Worm (Caenorhabditis elegans): Measurements from ENCODE around the gene F22F1.2.
"Not testable (repeated sequence)": the region's sequence is repeated elsewhere in the genome, so short reads cannot be mapped to it uniquely, and the experiment has no call there.

Gene F22F1.2

ce11 chrX:8181590-8182311 lies 31.2 kb upstream of the F22F1.2 start, which contains the start of gene C17H11.4:
TSS of gene C17H11.4 (minus strand) at chrX:8181640.
- TF ChIP-seq ZK546.5 (tag; optimal IDR thresholded peaks at IDR 0.05); nfya-1 (tag; optimal IDR thresholded peaks at IDR 0.05; ENCODE audit: insufficient read depth); sea-2 (GFP tag; optimal IDR thresholded peaks at IDR 0.05): not testable (repeated sequence)

- TF ChIP-seq fos-1 (tag; optimal IDR thresholded peaks at IDR 0.05) (no peak), nhr-23 (tag; optimal IDR thresholded peaks at IDR 0.05) (no peak), nhr-11 (tag; optimal IDR thresholded peaks at IDR 0.05) (no peak), nhr-77 (tag; optimal IDR thresholded peaks at IDR 0.05) (no peak), lsy-12 (tag; optimal IDR thresholded peaks at IDR 0.05) (no peak), nhr-28 (tag; optimal IDR thresholded peaks at IDR 0.05) (no peak), ceh-82 (tag; optimal IDR thresholded peaks at IDR 0.05) (no peak), hmg-11 (tag; optimal IDR thresholded peaks at IDR 0.05) (no peak), ceh-9 (tag; optimal IDR thresholded peaks at IDR 0.05) (no peak), aly-2 (tag; optimal IDR thresholded peaks at IDR 0.05) (no peak), ztf-11 (tag; optimal IDR thresholded peaks at IDR 0.05) (no peak), skn-1 (tag; optimal IDR thresholded peaks at IDR 0.05) (no peak), eor-1 (tag; optimal IDR thresholded peaks at IDR 0.05) (no peak), nhr-67 (tag; optimal IDR thresholded peaks at IDR 0.05) (no peak), lin-15B (tag; optimal IDR thresholded peaks at IDR 0.05) (no peak), nhr-25 (tag; optimal IDR thresholded peaks at IDR 0.05) (no peak), nhr-76 (tag; optimal IDR thresholded peaks at IDR 0.05) (no peak)
Observed at ce11 chrX:8173610-8174009, 23.1 kb upstream of the F22F1.2 start, which contains the start of gene C17H11.1. TSS of gene C17H11.1 (plus strand) at chrX:8173910.

ce11 chrX:8169534-8169933 lies 19.0 kb upstream of the F22F1.2 start, which contains the start of gene C17H11.2:
TSS of gene C17H11.2 (plus strand) at chrX:8169930.
- TF ChIP-seq R02D3.7 (tag; optimal IDR thresholded peaks at IDR 0.05) (no peak), fkh-2 (tag; optimal IDR thresholded peaks at IDR 0.05) (no peak), zag-1 (tag; optimal IDR thresholded peaks at IDR 0.05) (no peak), hmg-11 (tag; optimal IDR thresholded peaks at IDR 0.05) (peak; percentile 39), nhr-23 (tag; optimal IDR thresholded peaks at IDR 0.05) (peak; percentile 41), snpc-4 (tag; optimal IDR thresholded peaks at IDR 0.05) (no peak), nhr-77 (tag; optimal IDR thresholded peaks at IDR 0.05) (no peak), ztf-4 (tag; optimal IDR thresholded peaks at IDR 0.05) (no peak), elt-2 (tag; optimal IDR thresholded peaks at IDR 0.05) (peak; percentile 33), nhr-76 (tag; optimal IDR thresholded peaks at IDR 0.05) (no peak), pha-4 (tag; optimal IDR thresholded peaks at IDR 0.05) (peak; percentile 43)

- TF ChIP-seq egl-27 (tag; optimal IDR thresholded peaks at IDR 0.05), result no peak
- no peak for TF ChIP-seq ztf-11 (tag; optimal IDR thresholded peaks at IDR 0.05)
- no peak for TF ChIP-seq pha-4 (tag; optimal IDR thresholded peaks at IDR 0.05)
- no peak for TF ChIP-seq fos-1 (tag; optimal IDR thresholded peaks at IDR 0.05)
- peak; percentile 11 for TF ChIP-seq ceh-28 (tag; optimal IDR thresholded peaks at IDR 0.05)
- no peak for TF ChIP-seq ztf-4 (tag; optimal IDR thresholded peaks at IDR 0.05)
- no peak for TF ChIP-seq nhr-43 (tag; optimal IDR thresholded peaks at IDR 0.05; ENCODE audit: poor library complexity, severe bottlenecking)
- peak; percentile 7 for TF ChIP-seq snpc-4 (tag; optimal IDR thresholded peaks at IDR 0.05)
- TF ChIP-seq egl-5 (tag; optimal IDR thresholded peaks at IDR 0.05), result no peak
- TF ChIP-seq daf-12 (tag; optimal IDR thresholded peaks at IDR 0.05), result no peak
- TF ChIP-seq unc-62 (GFP tag; optimal IDR thresholded peaks at IDR 0.05), result no peak
- no peak for TF ChIP-seq ama-1 (optimal IDR thresholded peaks at IDR 0.05)
- TF ChIP-seq elt-2 (tag; optimal IDR thresholded peaks at IDR 0.05), result no peak
- no peak for TF ChIP-seq lsy-12 (tag; optimal IDR thresholded peaks at IDR 0.05)
- no peak for TF ChIP-seq mml-1 (tag; optimal IDR thresholded peaks at IDR 0.05)
- TF ChIP-seq nfya-1 (tag; optimal IDR thresholded peaks at IDR 0.05; ENCODE audit: insufficient read depth), result peak; percentile 64
- TF ChIP-seq tbx-2 (tag; optimal IDR thresholded peaks at IDR 0.05), result no peak
- TF ChIP-seq lin-39 (tag; optimal IDR thresholded peaks at IDR 0.05), result peak; percentile 85
- no peak for TF ChIP-seq elt-3 (tag; optimal IDR thresholded peaks at IDR 0.05)
- no peak for TF ChIP-seq fkh-2 (tag; optimal IDR thresholded peaks at IDR 0.05)
- TF ChIP-seq zag-1 (tag; optimal IDR thresholded peaks at IDR 0.05), result no peak
- TF ChIP-seq nhr-23 (tag; optimal IDR thresholded peaks at IDR 0.05), result no peak
- no peak for TF ChIP-seq nhr-237 (tag; optimal IDR thresholded peaks at IDR 0.05)
- peak; percentile 82 for TF ChIP-seq fkh-10 (GFP tag; optimal IDR thresholded peaks at IDR 0.05)
- peak; percentile 61 for TF ChIP-seq hmg-11 (tag; optimal IDR thresholded peaks at IDR 0.05)
- TF ChIP-seq skn-1 (tag; optimal IDR thresholded peaks at IDR 0.05), result peak; percentile 28
- TF ChIP-seq nhr-11 (tag; optimal IDR thresholded peaks at IDR 0.05), result no peak
- peak; percentile 11 for TF ChIP-seq lin-15B (tag; optimal IDR thresholded peaks at IDR 0.05)
Observed at ce11 chrX:8163555-8163954, 13.0 kb upstream of the F22F1.2 start.

All from whole organism, L3 larva.